Fruit fly (Drosophila melanogaster): ENCODE results near the gene CG32344.

Gene CG32344

DNA sequence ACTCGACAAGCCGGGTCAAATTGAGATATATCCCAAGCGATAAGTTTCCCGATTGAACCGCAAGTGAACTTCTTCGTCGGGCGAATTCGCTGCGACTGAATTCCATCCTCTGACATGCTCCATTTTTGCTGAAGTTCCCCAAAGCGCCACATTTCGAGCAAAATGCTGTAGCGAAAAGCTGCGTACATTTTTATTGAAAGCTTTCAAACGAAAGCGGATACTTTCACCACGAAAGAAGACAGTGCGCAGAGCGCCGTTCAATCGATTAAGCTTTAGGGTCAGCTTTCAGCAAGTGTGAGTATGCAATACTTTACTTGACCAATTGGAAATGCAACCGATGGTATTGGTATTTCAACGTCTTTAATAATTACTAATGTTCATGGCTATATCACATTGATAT, 18.3 kb upstream of the CG32344 start, which contains the start of gene mthl10:
TSS of gene mthl10 (minus strand) at position 77 of the 400 bp plus-strand sequence.
- no peak for TF ChIP-seq CG8301 (tag; optimal IDR thresholded peaks at IDR 0.05)
- TF ChIP-seq EcR (GFP tag; optimal IDR thresholded peaks at IDR 0.05), result peak; percentile 75
- TF ChIP-seq CG4496 (GFP tag; IDR thresholded peaks at IDR 0.05), result no peak
- no peak for TF ChIP-seq CG15710 (tag; optimal IDR thresholded peaks at IDR 0.05)
- no peak for TF ChIP-seq CG8159 (tag; optimal IDR thresholded peaks at IDR 0.05)
- no peak for TF ChIP-seq CG13204 (GFP tag; optimal IDR thresholded peaks at IDR 0.05)
- TF ChIP-seq CG9948 (tag; optimal IDR thresholded peaks at IDR 0.05), result no peak
- no peak for TF ChIP-seq CG32121 (GFP tag; IDR thresholded peaks at IDR 0.05)

DNA sequence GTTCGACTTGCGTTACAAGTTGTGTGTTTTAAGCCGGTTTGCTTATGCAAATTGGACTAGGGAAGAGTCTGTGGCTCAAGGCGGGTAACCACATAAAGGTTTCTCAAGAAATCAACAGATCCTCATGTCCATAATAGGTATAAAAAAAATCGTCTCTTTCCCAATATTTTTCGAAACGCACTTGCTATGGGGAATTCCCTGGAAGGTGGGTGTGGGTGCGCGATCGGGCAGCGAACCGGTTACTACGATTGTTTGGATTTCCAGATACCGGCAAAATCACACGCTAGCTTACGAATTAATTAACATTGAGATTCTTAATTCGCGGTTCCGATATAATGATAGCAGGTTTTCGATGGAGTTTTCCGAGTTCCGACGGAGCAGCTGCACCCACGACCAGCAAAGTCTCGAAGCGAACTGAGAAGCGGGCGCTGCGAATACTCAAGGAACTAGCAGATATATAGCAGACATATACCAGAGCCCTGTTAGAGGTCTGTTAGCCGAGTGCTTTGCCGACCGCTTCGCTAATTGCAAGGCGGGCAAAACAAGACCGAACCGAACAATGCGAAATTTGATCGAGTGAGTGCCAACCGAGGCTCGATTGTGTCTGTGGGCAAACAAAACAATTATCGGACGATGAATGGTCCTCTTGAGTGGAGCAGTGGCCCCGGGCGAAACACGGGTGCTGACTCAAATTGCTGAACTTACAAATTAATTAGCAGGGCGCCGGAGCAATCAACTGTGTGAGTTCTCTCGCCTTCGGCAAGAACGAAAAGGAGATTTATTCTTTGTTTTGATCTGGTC, 16.7 kb upstream of the CG32344 start:
- no peak for TF ChIP-seq Pif1A (GFP tag; optimal IDR thresholded peaks at IDR 0.05)
- no peak for TF ChIP-seq CG4496 (GFP tag; IDR thresholded peaks at IDR 0.05)
- peak; percentile 27 for TF ChIP-seq CG13204 (GFP tag; optimal IDR thresholded peaks at IDR 0.05)
- no peak for TF ChIP-seq CG9948 (tag; optimal IDR thresholded peaks at IDR 0.05)
- TF ChIP-seq CG15710 (tag; optimal IDR thresholded peaks at IDR 0.05), result no peak
- no peak for TF ChIP-seq CG17806 (tag; optimal IDR thresholded peaks at IDR 0.05)
- TF ChIP-seq CG32121 (GFP tag; IDR thresholded peaks at IDR 0.05), result no peak
- no peak for TF ChIP-seq rn (GFP tag; IDR thresholded peaks at IDR 0.05)
- no peak for TF ChIP-seq Ets98B (GFP tag; IDR thresholded peaks at IDR 0.05)
- no peak for TF ChIP-seq CG12605 (GFP tag; IDR thresholded peaks at IDR 0.05)
- TF ChIP-seq EcR (GFP tag; optimal IDR thresholded peaks at IDR 0.05), result peak; percentile 59
- TF ChIP-seq Snoo (tag; optimal IDR thresholded peaks at IDR 0.05), result no peak
- TF ChIP-seq CG8301 (tag; optimal IDR thresholded peaks at IDR 0.05), result no peak

DNA sequence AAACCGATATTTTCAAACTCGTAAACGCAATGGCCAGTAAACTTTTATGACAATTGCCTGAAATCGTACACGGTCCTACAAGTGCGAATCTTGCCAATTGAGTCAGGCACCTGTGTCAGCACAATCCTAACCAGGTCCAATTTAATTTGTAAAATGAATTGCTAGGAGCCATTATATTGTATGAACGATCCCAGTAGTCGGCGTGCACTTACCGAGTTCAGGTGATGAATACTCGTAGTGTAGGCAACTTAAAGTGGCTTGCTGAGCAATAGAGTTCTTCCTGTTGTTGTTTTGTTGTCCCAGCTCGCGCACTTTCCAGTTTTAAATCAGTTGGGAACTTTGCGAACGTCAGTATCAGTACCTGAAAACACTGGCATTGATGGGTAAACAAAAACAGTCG, 16.0 kb upstream of the CG32344 start:
- no peak for TF ChIP-seq Snoo (tag; optimal IDR thresholded peaks at IDR 0.05)
- TF ChIP-seq CG14655 (GFP tag; optimal IDR thresholded peaks at IDR 0.05), result no peak
- TF ChIP-seq CG9948 (tag; optimal IDR thresholded peaks at IDR 0.05), result no peak
- TF ChIP-seq fd96Ca (GFP tag; IDR thresholded peaks at IDR 0.05), result no peak
- no peak for TF ChIP-seq CG17806 (tag; optimal IDR thresholded peaks at IDR 0.05)
- no peak for TF ChIP-seq CG8159 (tag; optimal IDR thresholded peaks at IDR 0.05)
- no peak for TF ChIP-seq CG32121 (GFP tag; IDR thresholded peaks at IDR 0.05)
- TF ChIP-seq CG15710 (tag; optimal IDR thresholded peaks at IDR 0.05), result no peak
- no peak for TF ChIP-seq rn (GFP tag; IDR thresholded peaks at IDR 0.05)
- no peak for TF ChIP-seq CG34367 (tag; optimal IDR thresholded peaks at IDR 0.05)
- TF ChIP-seq EcR (GFP tag; optimal IDR thresholded peaks at IDR 0.05), result no peak
- no peak for TF ChIP-seq Ets98B (GFP tag; IDR thresholded peaks at IDR 0.05)
- no peak for TF ChIP-seq Pif1B (GFP tag; optimal IDR thresholded peaks at IDR 0.05)

DNA sequence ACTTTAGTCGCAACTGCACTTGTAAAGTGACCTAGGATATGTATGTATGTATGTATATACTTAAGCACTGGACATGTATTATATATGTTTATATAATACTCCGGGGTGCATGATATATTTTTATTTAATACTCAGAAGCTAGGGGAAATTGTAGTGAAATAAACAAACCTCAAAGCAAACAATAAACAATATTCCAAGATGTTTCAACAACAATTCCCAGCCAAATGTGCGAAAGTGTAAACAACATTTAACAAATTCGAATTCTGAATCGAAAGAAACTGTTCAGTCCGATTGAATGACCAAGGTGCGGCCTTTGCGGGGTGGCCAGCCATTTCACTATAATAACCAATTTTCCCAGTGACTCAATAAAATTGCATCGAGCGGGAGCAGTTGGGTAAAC, 15.6 kb upstream of the CG32344 start:
- no peak for TF ChIP-seq CG8159 (tag; optimal IDR thresholded peaks at IDR 0.05)
- no peak for TF ChIP-seq CG17806 (tag; optimal IDR thresholded peaks at IDR 0.05)
- TF ChIP-seq D1 (tag; optimal IDR thresholded peaks at IDR 0.05), result no peak
- TF ChIP-seq EcR (GFP tag; optimal IDR thresholded peaks at IDR 0.05), result no peak
- TF ChIP-seq gl (tag; optimal IDR thresholded peaks at IDR 0.05), result no peak
- TF ChIP-seq CG34367 (tag; optimal IDR thresholded peaks at IDR 0.05), result no peak
- no peak for TF ChIP-seq Pif1B (GFP tag; optimal IDR thresholded peaks at IDR 0.05)
- TF ChIP-seq CG15710 (tag; optimal IDR thresholded peaks at IDR 0.05), result no peak
- TF ChIP-seq Snoo (tag; optimal IDR thresholded peaks at IDR 0.05), result no peak
- no peak for TF ChIP-seq CG9948 (tag; optimal IDR thresholded peaks at IDR 0.05)

- TF ChIP-seq CG13204 (GFP tag; optimal IDR thresholded peaks at IDR 0.05), result no peak
- TF ChIP-seq CG17806 (tag; optimal IDR thresholded peaks at IDR 0.05), result no peak
- TF ChIP-seq CG32121 (GFP tag; IDR thresholded peaks at IDR 0.05), result no peak
- no peak for TF ChIP-seq Snoo (tag; optimal IDR thresholded peaks at IDR 0.05)
- TF ChIP-seq D1 (tag; optimal IDR thresholded peaks at IDR 0.05), result no peak
- TF ChIP-seq CG15710 (tag; optimal IDR thresholded peaks at IDR 0.05), result no peak
- TF ChIP-seq CG8159 (tag; optimal IDR thresholded peaks at IDR 0.05), result no peak
- no peak for TF ChIP-seq fd96Ca (GFP tag; IDR thresholded peaks at IDR 0.05)
- no peak for TF ChIP-seq Pif1B (GFP tag; optimal IDR thresholded peaks at IDR 0.05)
- no peak for TF ChIP-seq CG10348 (GFP tag; IDR thresholded peaks at IDR 0.05)
- TF ChIP-seq CG4496 (GFP tag; IDR thresholded peaks at IDR 0.05), result no peak
- TF ChIP-seq CG9948 (tag; optimal IDR thresholded peaks at IDR 0.05), result no peak
- no peak for TF ChIP-seq EcR (GFP tag; optimal IDR thresholded peaks at IDR 0.05)
- no peak for TF ChIP-seq CG8301 (tag; optimal IDR thresholded peaks at IDR 0.05)
- no peak for TF ChIP-seq rn (GFP tag; IDR thresholded peaks at IDR 0.05)
- no peak for TF ChIP-seq CG14655 (GFP tag; optimal IDR thresholded peaks at IDR 0.05)
- TF ChIP-seq Ets98B (GFP tag; IDR thresholded peaks at IDR 0.05), result no peak
- TF ChIP-seq CG12605 (GFP tag; IDR thresholded peaks at IDR 0.05), result no peak
- no peak for TF ChIP-seq gl (tag; optimal IDR thresholded peaks at IDR 0.05)
- no peak for TF ChIP-seq Pif1A (GFP tag; optimal IDR thresholded peaks at IDR 0.05)
Measured at dm6 chr3L:339072-339471, 14.6 kb upstream of the CG32344 start.

DNA sequence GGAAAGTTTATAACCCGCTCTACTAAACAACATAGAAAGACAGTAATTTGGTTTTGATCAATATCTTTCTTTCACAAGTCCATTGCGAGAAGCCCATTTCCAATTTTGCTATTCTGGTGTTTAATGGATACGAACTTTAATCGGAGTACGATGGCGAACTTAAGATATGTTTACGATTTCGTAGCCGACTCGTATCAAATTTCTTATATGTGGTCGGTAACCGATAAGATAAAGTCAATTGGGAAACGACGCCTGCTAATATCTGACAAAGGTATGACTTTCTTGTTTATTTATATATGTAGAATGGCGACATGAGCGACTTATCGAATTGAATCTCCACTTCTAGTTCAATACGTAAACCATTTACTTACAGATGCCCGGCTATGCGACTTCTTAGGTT, 13.6 kb upstream of the CG32344 start:
- no peak for TF ChIP-seq CG12605 (GFP tag; IDR thresholded peaks at IDR 0.05)
- TF ChIP-seq D1 (tag; optimal IDR thresholded peaks at IDR 0.05), result no peak
- TF ChIP-seq Pif1A (GFP tag; optimal IDR thresholded peaks at IDR 0.05), result no peak
- TF ChIP-seq CG9948 (tag; optimal IDR thresholded peaks at IDR 0.05), result no peak
- peak; percentile 17 for TF ChIP-seq EcR (GFP tag; optimal IDR thresholded peaks at IDR 0.05)
- TF ChIP-seq Snoo (tag; optimal IDR thresholded peaks at IDR 0.05), result no peak

All from whole organism, pupa.